Fruit fly (Drosophila melanogaster): ENCODE measurements around the gene Rassf.
A peak's percentile ranks its signal among the peaks of the same experiment; 100 is the strongest.

DNA sequence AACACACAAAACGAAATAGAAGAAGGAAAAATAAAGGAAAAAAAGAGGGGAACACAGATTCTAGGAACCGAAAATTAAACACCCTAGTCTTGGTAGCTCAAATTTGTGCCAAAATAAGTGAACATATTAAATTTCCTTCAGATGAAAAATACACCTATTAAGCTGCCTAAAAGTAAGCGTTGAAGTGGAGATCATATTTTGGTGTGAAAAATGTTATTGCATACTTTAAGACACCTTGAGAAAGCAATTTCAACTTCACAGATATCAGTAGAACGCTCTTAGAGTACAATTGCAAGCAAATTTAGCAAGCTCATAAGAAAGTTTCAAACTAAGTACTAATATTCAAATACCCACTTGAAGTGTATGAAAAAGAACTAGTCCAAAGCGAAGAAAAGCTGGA lies 7.0 kb downstream of the Rassf start:
- peak; percentile 15 for TF ChIP-seq CG8301 (tag; optimal IDR thresholded peaks at IDR 0.05)
- no peak for TF ChIP-seq D1 (tag; optimal IDR thresholded peaks at IDR 0.05)
- TF ChIP-seq EcR (GFP tag; optimal IDR thresholded peaks at IDR 0.05), result no peak
- no peak for TF ChIP-seq CG8159 (tag; optimal IDR thresholded peaks at IDR 0.05)
- TF ChIP-seq fd96Ca (GFP tag; IDR thresholded peaks at IDR 0.05), result no peak
- TF ChIP-seq CG10348 (GFP tag; IDR thresholded peaks at IDR 0.05), result no peak
- no peak for TF ChIP-seq CG12605 (GFP tag; IDR thresholded peaks at IDR 0.05)
- TF ChIP-seq CG15710 (tag; optimal IDR thresholded peaks at IDR 0.05), result no peak

All from whole organism, pupa.